Worm (Caenorhabditis elegans) whole organism, mixed stage, embryonic: ENCODE results near the gene fbxb-72.

Experiments
- bed-3 ChIP-seq: fragments of 200-800 bp; sonication (Bioruptor generic); optimal IDR thresholded peaks from 3 replicates; lab custom pipeline; 2018; ENCODE audit warnings: mild to moderate bottlenecking, missing genetic modification characterization, moderate library complexity, missing compliant biosample characterization
- blmp-1 ChIP-seq: fragments of 150-350 bp; optimal IDR thresholded peaks from 2 replicates; lab custom pipeline; 2014; ENCODE audit warnings: missing biosample characterization, missing genetic modification characterization
- ceh-39 ChIP-seq: fragments of 150-350 bp; optimal IDR thresholded peaks from 2 replicates; lab custom pipeline; 2014; ENCODE audit warnings: missing biosample characterization, missing genetic modification characterization
- ceh-43 ChIP-seq: fragments of 200-800 bp; sonication (Bioruptor generic); optimal IDR thresholded peaks from 2 replicates; lab custom pipeline; 2018; ENCODE audit warnings: mild to moderate bottlenecking, missing genetic modification characterization, moderate library complexity, missing compliant biosample characterization
- ceh-83 ChIP-seq: fragments of 200-800 bp; sonication (Bioruptor generic); optimal IDR thresholded peaks from 2 replicates; lab custom pipeline; 2018; ENCODE audit warnings: mild to moderate bottlenecking, missing genetic modification characterization, missing compliant biosample characterization
- cnd-1 ChIP-seq: fragments of 200-800 bp; sonication (Bioruptor generic); optimal IDR thresholded peaks from 2 replicates; lab custom pipeline; 2018; ENCODE audit warnings: mild to moderate bottlenecking, missing genetic modification characterization, missing compliant biosample characterization
- drap-1 ChIP-seq: fragments of 200-800 bp; sonication (Bioruptor generic); optimal IDR thresholded peaks from 3 replicates; lab custom pipeline; 2018; ENCODE audit warnings: mild to moderate bottlenecking, missing genetic modification characterization, missing compliant biosample characterization
- elt-3 ChIP-seq: fragments of 150-350 bp; optimal IDR thresholded peaks from 2 replicates; lab custom pipeline; 2014; ENCODE audit warnings: missing biosample characterization, missing genetic modification characterization
- flh-1 ChIP-seq: fragments of 200-800 bp; sonication (Bioruptor generic); optimal IDR thresholded peaks from 2 replicates; lab custom pipeline; 2018; ENCODE audit warnings: mild to moderate bottlenecking, missing genetic modification characterization, moderate library complexity, missing compliant biosample characterization
- hlh-1 ChIP-seq: fragments of 150-350 bp; optimal IDR thresholded peaks from 2 replicates; lab custom pipeline; 2014; ENCODE audit warnings: missing biosample characterization, missing genetic modification reagents, missing genetic modification characterization
- lin-13 ChIP-seq: fragments of 150-350 bp; optimal IDR thresholded peaks from 2 replicates; lab custom pipeline; 2014; ENCODE audit warnings: missing biosample characterization, missing genetic modification characterization
- lin-32 ChIP-seq: fragments of 200-800 bp; sonication (Bioruptor generic); optimal IDR thresholded peaks from 2 replicates; lab custom pipeline; 2018; ENCODE audit warnings: mild to moderate bottlenecking, missing genetic modification characterization, missing compliant biosample characterization
- lsy-2 ChIP-seq: fragments of 150-350 bp; optimal IDR thresholded peaks from 2 replicates; lab custom pipeline; 2014; ENCODE audit warnings: missing biosample characterization, missing genetic modification characterization
- mab-5 ChIP-seq: fragments of 150-350 bp; optimal IDR thresholded peaks from 2 replicates; lab custom pipeline; 2014; ENCODE audit warnings: missing biosample characterization, missing genetic modification characterization
- mls-2 ChIP-seq: sonication (generic microtip); optimal IDR thresholded peaks from 2 replicates; lab custom pipeline; 2016; ENCODE audit warnings: mild to moderate bottlenecking, missing genetic modification characterization, moderate library complexity, missing compliant biosample characterization
- nhr-12 ChIP-seq: fragments of 150-350 bp; optimal IDR thresholded peaks from 2 replicates; lab custom pipeline; 2014; ENCODE audit warnings: missing biosample characterization, missing genetic modification characterization
- nhr-2 ChIP-seq: fragments of 150-350 bp; optimal IDR thresholded peaks from 2 replicates; lab custom pipeline; 2014; ENCODE audit warnings: missing biosample characterization, missing genetic modification characterization
- nhr-237 ChIP-seq: fragments of 150-350 bp; optimal IDR thresholded peaks from 2 replicates; lab custom pipeline; 2014; ENCODE audit warnings: missing biosample characterization, missing genetic modification characterization
- nhr-28 ChIP-seq: fragments of 150-350 bp; optimal IDR thresholded peaks from 2 replicates; lab custom pipeline; 2014; ENCODE audit warnings: missing biosample characterization, missing genetic modification characterization
- nhr-76 ChIP-seq: sonication (generic microtip); optimal IDR thresholded peaks from 2 replicates; lab custom pipeline; 2017; ENCODE audit warnings: missing biosample characterization, missing genetic modification characterization
- pha-4 ChIP-seq: fragments of 150-350 bp; optimal IDR thresholded peaks from 2 replicates; lab custom pipeline; 2018; ENCODE audit warnings: missing biosample characterization, missing genetic modification reagents, missing genetic modification characterization
- sem-2 ChIP-seq: fragments of 200-800 bp; sonication (Bioruptor generic); optimal IDR thresholded peaks from 2 replicates; lab custom pipeline; 2018; ENCODE audit warnings: mild to moderate bottlenecking, missing genetic modification characterization, missing compliant biosample characterization
- snpc-4 ChIP-seq: fragments of 150-350 bp; optimal IDR thresholded peaks from 2 replicates; lab custom pipeline; 2014; ENCODE audit warnings: missing biosample characterization, missing genetic modification characterization
- tbx-8 ChIP-seq: fragments of 200-800 bp; sonication (Bioruptor generic); optimal IDR thresholded peaks from 2 replicates; lab custom pipeline; 2018; ENCODE audit warnings: mild to moderate bottlenecking, missing genetic modification characterization, moderate library complexity, missing compliant biosample characterization
- unc-120 ChIP-seq: sonication (generic microtip); optimal IDR thresholded peaks from 2 replicates; lab custom pipeline; 2017; ENCODE audit warnings: missing genetic modification characterization, missing compliant biosample characterization; ENCODE audit not compliant: poor library complexity, severe bottlenecking
- unc-39 ChIP-seq: fragments of 150-350 bp; optimal IDR thresholded peaks from 2 replicates; lab custom pipeline; 2014; ENCODE audit warnings: missing biosample characterization, missing genetic modification characterization
- unc-62 ChIP-seq: fragments of 150-350 bp; optimal IDR thresholded peaks from 2 replicates; lab custom pipeline; 2014; ENCODE audit warnings: missing biosample characterization, missing genetic modification reagents, missing genetic modification characterization
- zip-8 ChIP-seq: fragments of 150-350 bp; optimal IDR thresholded peaks from 2 replicates; lab custom pipeline; 2014; ENCODE audit warnings: missing biosample characterization, missing genetic modification characterization
- ztf-11 ChIP-seq: fragments of 150-350 bp; optimal IDR thresholded peaks from 2 replicates; lab custom pipeline; 2014; ENCODE audit warnings: missing biosample characterization, missing genetic modification characterization

fbxb-72 gene

ce11 chrV:762340-762739 lies 38.6 kb upstream of the fbxb-72 start, which contains the start of gene srp-2:
TSS of gene srp-2 (plus strand) at chrV:762640.
- TF ChIP-seq nhr-12 (tag; lab: Kevin White, UChicago) (no peak), unc-120 (no peak), tbx-8 (GFP tag; lab: Kevin White, UChicago) (no peak), ceh-43 (GFP tag; lab: Kevin White, UChicago) (no peak), ceh-83 (GFP tag; lab: Kevin White, UChicago) (no peak)
- TF ChIP-seq, all 35 proteins: peak for 0

- TF ChIP-seq zip-8, result no peak
- TF ChIP-seq ztf-11 (tag; lab: Kevin White, UChicago), result no peak
- no peak for TF ChIP-seq bed-3 (GFP tag; lab: Kevin White, UChicago)
- no peak for TF ChIP-seq flh-1
- TF ChIP-seq lin-13 (tag; lab: Kevin White, UChicago), result no peak
- no peak for TF ChIP-seq hlh-1
- TF ChIP-seq blmp-1 (tag; lab: Kevin White, UChicago), result no peak
- TF ChIP-seq pha-4 (tag; lab: Kevin White, UChicago), result no peak
- no peak for TF ChIP-seq nhr-76 (tag; lab: Kevin White, UChicago)
- no peak for TF ChIP-seq nhr-2
- TF ChIP-seq cnd-1 (tag; lab: Kevin White, UChicago), result no peak
- TF ChIP-seq sem-2, result no peak
- TF ChIP-seq ceh-83 (GFP tag; lab: Kevin White, UChicago), result no peak
- no peak for TF ChIP-seq nhr-237 (tag; lab: Kevin White, UChicago)
- no peak for TF ChIP-seq ceh-39 (tag; lab: Kevin White, UChicago)
- TF ChIP-seq elt-3 (tag; lab: Kevin White, UChicago), result no peak
- no peak for TF ChIP-seq lin-32 (GFP tag; lab: Kevin White, UChicago)
- no peak for TF ChIP-seq unc-62 (GFP tag; lab: Kevin White, UChicago)
These were observed 38.1 kb upstream of the fbxb-72 start, which contains the start of gene C05E4.12 for ce11 chrV:761882-762281. TSS of gene C05E4.12 (minus strand) at chrV:761982.

ce11 chrV:761235-761634 lies 37.5 kb upstream of the fbxb-72 start, which contains the start of gene C05E4.15:
TSS of gene C05E4.15 (minus strand) at chrV:761335.
- TF ChIP-seq lin-32 (GFP tag; lab: Kevin White, UChicago), result no peak
- TF ChIP-seq zip-8, result no peak
- TF ChIP-seq unc-120, result no peak
- no peak for TF ChIP-seq nhr-28
- no peak for TF ChIP-seq bed-3 (GFP tag; lab: Kevin White, UChicago)
- no peak for TF ChIP-seq drap-1 (GFP tag; lab: Kevin White, UChicago)
- no peak for TF ChIP-seq unc-62 (GFP tag; lab: Kevin White, UChicago)
- TF ChIP-seq snpc-4 (tag; lab: Kevin White, UChicago), result no peak
- no peak for TF ChIP-seq elt-3 (tag; lab: Kevin White, UChicago)
- TF ChIP-seq nhr-12 (tag; lab: Kevin White, UChicago), result no peak
- no peak for TF ChIP-seq hlh-1
- no peak for TF ChIP-seq cnd-1 (tag; lab: Kevin White, UChicago)
- TF ChIP-seq tbx-8 (GFP tag; lab: Kevin White, UChicago), result no peak
- TF ChIP-seq nhr-237 (tag; lab: Kevin White, UChicago), result no peak
- TF ChIP-seq lsy-2, result no peak
- TF ChIP-seq lin-13 (tag; lab: Kevin White, UChicago), result no peak
- TF ChIP-seq mls-2 (tag; lab: Kevin White, UChicago), result no peak
- no peak for TF ChIP-seq blmp-1 (tag; lab: Kevin White, UChicago)

ce11 chrV:756169-756568 lies 32.4 kb upstream of the fbxb-72 start, which contains the start of gene str-20:
TSS of gene str-20 (plus strand) at chrV:756469.
- TF ChIP-seq unc-62 (GFP tag; lab: Kevin White, UChicago) (no peak), tbx-8 (GFP tag; lab: Kevin White, UChicago) (no peak), mab-5 (no peak), ceh-43 (GFP tag; lab: Kevin White, UChicago) (no peak), flh-1 (no peak), pha-4 (tag; lab: Kevin White, UChicago) (no peak), lin-13 (tag; lab: Kevin White, UChicago) (no peak), ztf-11 (tag; lab: Kevin White, UChicago) (no peak)

- TF ChIP-seq lin-32 (GFP tag; lab: Kevin White, UChicago) (no peak), ztf-11 (tag; lab: Kevin White, UChicago) (no peak), nhr-237 (tag; lab: Kevin White, UChicago) (no peak), lsy-2 (no peak), nhr-76 (tag; lab: Kevin White, UChicago) (no peak), hlh-1 (peak; percentile 71), nhr-28 (no peak), nhr-2 (no peak), unc-39 (tag; lab: Kevin White, UChicago) (no peak)
These were observed 29.1 kb upstream of the fbxb-72 start, which contains the start of the genes str-262 and srp-1 for ce11 chrV:752679-753333. TSS of gene str-262 (minus strand) at chrV:752779. TSS of gene srp-1 (plus strand) at chrV:753283.
